Fruit fly (Drosophila melanogaster): ENCODE measurements around the gene Tengl2.

Tengl2 gene

DNA sequence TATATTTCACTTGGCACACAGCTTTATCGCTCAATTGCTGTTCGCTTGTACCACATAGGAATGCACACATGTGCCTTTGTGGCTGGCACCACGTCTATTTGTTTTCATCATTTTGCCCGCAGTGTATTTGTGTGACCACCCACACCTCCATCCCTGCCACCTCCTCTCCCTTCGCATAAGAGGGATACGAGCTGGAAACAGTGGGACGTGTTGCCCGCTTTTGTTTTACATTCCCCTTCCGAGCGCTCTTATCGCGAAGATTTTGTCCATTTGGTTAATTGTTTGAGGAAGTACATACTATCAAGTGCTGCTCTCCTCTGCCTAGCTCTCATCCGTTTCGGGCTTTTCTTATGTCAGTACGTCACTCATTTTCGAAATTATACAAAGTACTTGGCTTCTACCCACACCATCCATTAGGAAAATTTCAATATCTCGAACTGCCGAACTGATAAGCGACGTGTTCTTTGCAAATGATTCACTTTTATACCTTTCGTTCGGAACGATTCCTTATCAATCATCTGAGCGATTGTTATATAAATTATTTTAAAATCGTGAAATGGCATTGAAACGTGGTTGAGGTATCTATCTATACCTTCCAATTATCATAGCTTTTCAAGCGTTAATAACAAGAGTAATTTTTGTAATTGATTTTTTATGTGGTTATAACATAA lies 10.9 kb downstream of the Tengl2 start:
- peak; percentile 7 for TF ChIP-seq noc (tag; optimal IDR thresholded peaks at IDR 0.05)

- peak; percentile 12 for TF ChIP-seq noc (tag; optimal IDR thresholded peaks at IDR 0.05)
Observed at dm6 chr2L:2227316-2227715, 11.9 kb downstream of the Tengl2 start.

DNA sequence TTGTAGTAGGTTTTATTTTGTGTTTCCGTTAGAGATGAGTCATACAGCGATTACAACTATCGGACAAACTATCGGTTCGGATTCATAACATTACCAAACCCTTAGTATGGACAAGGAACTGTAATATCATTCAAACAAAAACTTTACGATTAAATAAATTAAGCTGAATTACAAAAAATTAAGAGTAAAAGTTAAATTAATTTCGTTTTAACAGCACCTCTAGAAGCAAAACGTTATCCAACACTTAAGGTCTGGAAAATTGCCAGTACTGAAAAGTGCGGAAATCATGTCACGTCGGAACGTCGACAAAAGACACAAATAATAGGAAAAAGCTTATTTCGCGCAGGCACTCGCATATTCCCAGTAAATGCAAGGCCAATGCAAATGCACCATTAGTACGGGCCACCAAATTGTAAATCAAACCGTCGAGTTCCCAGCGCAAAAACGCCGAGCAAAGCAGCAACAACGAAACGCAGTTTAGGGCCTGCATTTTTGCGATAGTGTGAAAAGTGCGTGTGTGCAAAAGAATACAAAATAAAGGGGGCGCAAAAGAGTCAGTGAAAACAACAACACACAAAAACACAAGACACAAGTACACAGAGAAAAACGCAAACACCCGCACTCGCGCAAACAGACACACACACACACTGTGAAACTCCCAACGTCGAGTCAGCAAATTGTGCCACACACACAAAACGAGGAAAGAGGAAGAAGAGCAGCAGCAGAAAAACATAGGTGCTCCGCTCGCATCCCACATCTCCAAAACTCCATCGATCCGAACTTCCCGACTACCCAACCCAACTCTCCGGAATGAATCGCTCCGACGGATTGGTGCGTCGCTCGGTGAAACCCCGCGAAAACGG lies 12.7 kb downstream of the Tengl2 start, which contains the start of the genes CG15387 and sau:
Gene CG15387 (minus strand): TSS at position 36 of the 863 bp plus-strand sequence.
Gene sau (plus strand): TSS at position 84 of the 863 bp plus-strand sequence.
- TF ChIP-seq noc (tag; optimal IDR thresholded peaks at IDR 0.05), result peak; percentile 88

- no peak for TF ChIP-seq noc (tag; optimal IDR thresholded peaks at IDR 0.05)
Observed at dm6 chr2L:2222377-2222776, 16.8 kb downstream of the Tengl2 start.

- TF ChIP-seq noc (tag; optimal IDR thresholded peaks at IDR 0.05), result peak; percentile 100
Observed at dm6 chr2L:2221649-2222150, 17.5 kb downstream of the Tengl2 start.

DNA sequence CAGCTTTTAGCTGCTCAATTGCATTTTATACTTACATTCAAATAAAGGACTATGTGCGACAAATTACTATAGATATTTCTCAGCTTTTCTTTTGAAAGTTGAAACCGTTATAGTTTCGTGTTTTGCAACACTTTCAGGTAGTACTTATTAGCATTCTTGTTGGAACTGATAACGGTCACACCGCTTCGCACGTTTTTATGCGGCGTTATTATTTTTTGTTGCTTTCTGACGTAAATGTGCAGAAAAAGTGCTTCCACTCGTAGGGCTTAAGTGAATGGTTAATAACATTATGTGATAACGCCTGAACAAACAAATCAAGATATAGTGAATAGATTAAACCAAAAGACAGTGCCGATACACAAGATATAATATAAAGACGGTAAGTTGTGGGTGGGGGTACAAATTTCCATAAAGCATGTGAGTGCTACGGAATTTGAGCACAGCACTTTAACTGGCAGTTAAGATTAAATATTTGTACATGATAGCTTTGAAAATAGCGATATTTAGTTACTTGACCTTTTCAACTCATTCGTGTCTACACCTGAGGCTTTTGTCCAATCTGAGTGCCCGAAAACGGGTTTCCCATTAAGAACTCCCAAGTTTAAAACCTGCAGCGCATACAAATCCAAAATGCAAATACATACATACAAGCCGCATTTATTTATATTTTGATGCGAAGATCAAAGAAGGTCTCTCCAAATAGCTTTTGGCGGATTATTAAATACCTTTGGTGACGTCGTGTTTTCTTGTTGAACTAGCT lies 18.4 kb downstream of the Tengl2 start, which contains the start of gene papi:
Gene papi (plus strand): TSS at position 176 of the 760 bp plus-strand sequence.
- TF ChIP-seq noc (tag; optimal IDR thresholded peaks at IDR 0.05), result peak; percentile 41

DNA sequence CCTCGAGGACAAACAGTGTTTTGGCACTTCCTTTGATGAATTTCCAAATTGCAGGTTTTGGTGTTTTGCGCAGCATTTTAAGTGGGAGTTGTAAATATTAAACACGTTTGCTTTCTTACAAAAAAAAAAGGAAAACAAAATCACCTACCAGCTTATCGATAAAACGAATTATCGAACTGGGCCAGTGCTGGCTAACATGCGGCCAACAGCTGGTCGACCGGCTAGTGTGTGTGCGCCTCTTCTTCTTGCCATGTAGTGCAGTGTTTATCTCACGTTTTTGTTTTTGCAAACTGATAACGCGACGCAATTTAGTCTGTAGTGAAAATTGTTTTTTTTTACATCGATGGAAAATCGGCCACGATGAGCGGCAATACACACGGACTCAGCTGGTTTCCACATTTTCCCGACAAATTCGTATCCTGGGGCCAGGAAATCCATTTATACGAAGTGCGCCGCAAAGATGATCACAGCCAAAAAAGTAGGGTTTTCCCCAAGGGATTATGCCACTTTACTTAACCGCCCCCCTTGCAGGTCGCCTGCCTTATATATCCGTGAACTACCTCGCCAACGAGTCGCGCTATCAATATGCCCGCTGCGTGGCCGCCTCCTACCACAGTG lies 22.0 kb downstream of the Tengl2 start, which contains the start of the genes CG15386, CG42371 and mio:
Gene CG15386 (minus strand): TSS at position 180 of the 618 bp plus-strand sequence.
Gene CG42371 (minus strand): TSS at position 180 of the 618 bp plus-strand sequence.
Gene mio (plus strand): TSS at position 224 of the 618 bp plus-strand sequence.
- TF ChIP-seq noc (tag; optimal IDR thresholded peaks at IDR 0.05), result peak; percentile 19

dm6 chr2L:2216065-2216464 lies 23.1 kb downstream of the Tengl2 start, which contains the start of gene daed:
Gene daed, minus strand, starts transcription at chr2L:2216311.
- no peak for TF ChIP-seq noc (tag; optimal IDR thresholded peaks at IDR 0.05)

- peak; percentile 5 for TF ChIP-seq noc (tag; optimal IDR thresholded peaks at IDR 0.05)
Observed at dm6 chr2L:2214004-2214403, 25.2 kb downstream of the Tengl2 start, which contains the start of the genes Uch and CG34174. Gene Uch, minus strand, starts transcription at chr2L:2214211. Gene CG34174, plus strand, starts transcription at chr2L:2214266.

DNA sequence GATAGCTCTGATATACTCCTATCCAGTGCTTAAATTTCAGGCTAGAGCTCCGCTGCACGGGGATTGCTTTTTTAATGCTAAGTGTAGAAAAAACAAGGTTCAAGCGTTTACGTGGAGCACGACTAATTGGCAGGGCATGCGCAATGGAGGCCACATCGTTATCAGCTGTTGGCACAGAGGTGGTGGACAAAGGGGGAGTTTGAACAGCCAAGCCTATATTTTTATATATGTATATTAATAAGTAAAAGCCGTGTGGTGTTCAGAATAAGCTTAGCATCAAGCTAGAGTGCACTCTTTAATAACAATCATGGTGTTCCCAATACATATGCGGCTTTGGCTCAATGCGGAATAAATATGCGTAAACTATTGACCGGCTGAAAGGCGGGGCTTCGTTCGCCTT lies 26.7 kb downstream of the Tengl2 start, which contains the start of gene CG15385:
Gene CG15385 (minus strand): TSS at position 94 of the 400 bp plus-strand sequence.
- no peak for TF ChIP-seq noc (tag; optimal IDR thresholded peaks at IDR 0.05)

dm6 chr2L:2209002-2209401 lies 30.2 kb downstream of the Tengl2 start, which contains the start of gene CG33124:
Gene CG33124, minus strand, starts transcription at chr2L:2209102.
- no peak for TF ChIP-seq noc (tag; optimal IDR thresholded peaks at IDR 0.05)

dm6 chr2L:2206066-2206465 lies 33.1 kb downstream of the Tengl2 start, which contains the start of gene CG31668:
Gene CG31668, minus strand, starts transcription at chr2L:2206166.
- no peak for TF ChIP-seq noc (tag; optimal IDR thresholded peaks at IDR 0.05)

DNA sequence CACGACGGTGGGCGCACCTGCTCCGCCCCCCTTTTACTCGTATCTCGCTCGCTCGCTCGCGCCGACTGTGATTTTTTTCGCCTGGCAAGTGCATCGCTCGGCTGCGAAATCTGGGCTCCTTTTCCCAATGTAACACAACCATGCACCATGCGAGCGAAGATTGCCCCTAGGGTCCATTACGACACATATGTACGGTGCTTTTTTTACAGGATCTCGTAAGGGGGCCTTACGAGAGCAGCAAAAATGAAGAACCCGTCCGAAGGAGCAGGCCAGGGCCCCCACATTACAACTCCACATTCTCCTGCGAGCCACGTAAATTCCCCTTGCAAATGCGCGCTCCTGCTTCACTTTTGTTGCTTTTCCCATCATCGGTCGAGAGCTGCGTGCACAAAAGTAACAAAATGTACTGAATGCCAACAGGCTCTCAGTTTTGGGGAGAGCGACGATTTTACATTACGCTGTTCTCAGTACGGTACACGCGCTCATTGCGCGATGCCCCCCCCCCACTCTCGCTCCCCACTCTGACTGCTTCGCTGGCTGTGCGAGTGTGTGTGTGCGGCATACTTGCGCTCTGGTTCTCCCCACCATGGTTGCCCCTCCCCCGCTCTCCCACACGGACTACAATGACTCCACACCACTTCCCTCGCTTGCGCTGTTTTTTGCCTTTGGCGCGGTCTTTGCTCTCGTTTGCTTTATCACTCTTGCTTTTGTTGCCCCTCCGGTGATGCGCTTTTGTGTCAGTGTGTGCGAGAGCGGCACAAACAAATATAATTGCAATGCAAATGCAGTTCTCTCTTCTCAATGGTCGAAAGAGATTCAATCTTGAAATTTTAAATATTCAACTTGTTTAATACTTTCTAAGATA lies 36.1 kb downstream of the Tengl2 start:
- TF ChIP-seq noc (tag; optimal IDR thresholded peaks at IDR 0.05), result no peak
